Worm (Caenorhabditis elegans): Measurements from ENCODE around the gene sri-72.

- TF ChIP-seq ceh-13 (GFP tag; optimal IDR thresholded peaks at IDR 0.05) = no peak
- no peak for TF ChIP-seq flt-1 (GFP tag; IDR thresholded peaks at IDR 0.05)
- TF ChIP-seq ama-1 (optimal IDR thresholded peaks at IDR 0.05) = no peak
Measured at ce11 chrV:600231-600630, 32.2 kb upstream of the sri-72 start, which contains the start of gene nhr-251.

All from whole organism, early embryonic.